Fruit fly (Drosophila melanogaster) whole organism, embryonic: ENCODE measurements around the gene mag.
A peak's percentile ranks its signal among the peaks of the same experiment; 100 is the strongest.

ENCODE experiments used
- CG10274 ChIP-seq: fragments of 200-800 bp; sonication (Bioruptor generic); optimal IDR thresholded peaks from 3 replicates; lab custom pipeline; 2017; ENCODE audit warnings: missing biosample characterization, mild to moderate bottlenecking, missing genetic modification characterization
- CG11695 ChIP-seq: fragments of 200-800 bp; sonication (Bioruptor generic); IDR thresholded peaks from 3 replicates; pipeline ENCODE4 v1.3.6; 2022; ENCODE audit warnings: missing biosample characterization, missing genetic modification characterization
- CG11723 ChIP-seq: fragments of 200-800 bp; sonication (Bioruptor generic); optimal IDR thresholded peaks from 2 replicates; lab custom pipeline; 2017; ENCODE audit warnings: missing biosample characterization, mild to moderate bottlenecking, missing genetic modification characterization
- CG14710 ChIP-seq: fragments of 200-800 bp; sonication (Bioruptor generic); optimal IDR thresholded peaks from 3 replicates; lab custom pipeline; 2019; ENCODE audit warnings: missing biosample characterization, mild to moderate bottlenecking, missing genetic modification characterization, moderate library complexity
- CG17568 ChIP-seq: fragments of 200-800 bp; sonication (Bioruptor generic); optimal IDR thresholded peaks from 2 replicates; lab custom pipeline; 2018; ENCODE audit warnings: missing biosample characterization, mild to moderate bottlenecking, missing genetic modification characterization, moderate library complexity
- CG2129 ChIP-seq: fragments of 200-800 bp; sonication (Bioruptor generic); IDR thresholded peaks from 2 replicates; pipeline ENCODE4 v1.3.6; 2022; ENCODE audit warnings: missing biosample characterization, missing genetic modification characterization; ENCODE audit not compliant: partially characterized antibody
- CG32767 ChIP-seq: fragments of 200-800 bp; sonication (Bioruptor generic); IDR thresholded peaks from 2 replicates; pipeline ENCODE4 v1.3.6; 2022; ENCODE audit warnings: missing biosample characterization, missing genetic modification characterization
- CG32772 ChIP-seq: fragments of 200-800 bp; sonication (Bioruptor generic); IDR thresholded peaks from 2 replicates; pipeline ENCODE4 v1.3.6; 2022; ENCODE audit warnings: missing biosample characterization, missing genetic modification characterization
- CG3847 ChIP-seq: fragments of 200-800 bp; sonication (Bioruptor generic); IDR thresholded peaks from 2 replicates; pipeline ENCODE4 v1.3.6; 2022; ENCODE audit warnings: missing biosample characterization, missing genetic modification characterization
- CG4730 ChIP-seq: fragments of 200-800 bp; sonication (Bioruptor generic); IDR thresholded peaks from 2 replicates; pipeline ENCODE4 v1.3.6; 2022; ENCODE audit warnings: missing biosample characterization, missing genetic modification characterization
- CHES-1-like ChIP-seq: fragments of 200-800 bp; sonication (Bioruptor generic); optimal IDR thresholded peaks from 2 replicates; lab custom pipeline; 2016; ENCODE audit warnings: missing biosample characterization, missing genetic modification characterization
- Camta ChIP-seq: fragments of 200-800 bp; sonication (Bioruptor generic); optimal IDR thresholded peaks from 2 replicates; lab custom pipeline; 2016; ENCODE audit warnings: missing biosample characterization, missing genetic modification characterization
- CkIIα-i1 ChIP-seq: fragments of 200-800 bp; sonication (Bioruptor generic); IDR thresholded peaks from 2 replicates; pipeline ENCODE4 v1.3.6; 2022; ENCODE audit warnings: missing biosample characterization, missing genetic modification characterization
- CoRest ChIP-seq: fragments of 200-800 bp; sonication (Bioruptor generic); optimal IDR thresholded peaks from 3 replicates; lab custom pipeline; 2018; ENCODE audit warnings: missing biosample characterization, mild to moderate bottlenecking, missing genetic modification characterization, moderate library complexity
- CrebB ChIP-seq: fragments of 200-800 bp; sonication (Bioruptor generic); optimal IDR thresholded peaks from 3 replicates; lab custom pipeline; 2018; ENCODE audit warnings: missing biosample characterization, mild to moderate bottlenecking, missing genetic modification characterization
- Deaf1 ChIP-seq: fragments of 200-800 bp; optimal IDR thresholded peaks from 3 replicates; lab custom pipeline; 2019; ENCODE audit warnings: missing biosample characterization, mild to moderate bottlenecking, missing genetic modification characterization, moderate library complexity
- Dek ChIP-seq: fragments of 200-800 bp; sonication (Bioruptor generic); optimal IDR thresholded peaks from 3 replicates; lab custom pipeline; 2019; ENCODE audit warnings: missing biosample characterization, mild to moderate bottlenecking, missing genetic modification characterization, moderate library complexity
- Dip3 ChIP-seq: fragments of 200-800 bp; sonication (Bioruptor generic); optimal IDR thresholded peaks from 3 replicates; lab custom pipeline; 2016; ENCODE audit warnings: missing biosample characterization, missing genetic modification characterization
- Dll ChIP-seq: fragments of 200-800 bp; sonication (Bioruptor generic); IDR thresholded peaks from 4 replicates; pipeline ENCODE4 v1.3.6; 2022; ENCODE audit warnings: missing biosample characterization, missing genetic modification characterization; ENCODE audit not compliant: partially characterized antibody
- Ets65A ChIP-seq: fragments of 200-800 bp; sonication (Bioruptor generic); peaks from one replicate; lab custom pipeline; 2016; ENCODE audit warnings: missing biosample characterization, missing genetic modification characterization
- Ets97D ChIP-seq: fragments of 200-800 bp; sonication (Bioruptor generic); optimal IDR thresholded peaks from 3 replicates; lab custom pipeline; 2016; ENCODE audit warnings: missing biosample characterization, missing genetic modification characterization
- Gsc ChIP-seq: fragments of 200-800 bp; sonication (Bioruptor generic); IDR thresholded peaks from 2 replicates; pipeline ENCODE4 v1.3.6; 2022; ENCODE audit warnings: missing biosample characterization, missing genetic modification characterization
- Gug ChIP-seq: fragments of 200-800 bp; sonication (Bioruptor generic); IDR thresholded peaks from 4 replicates; pipeline ENCODE4 v1.3.6; 2022; ENCODE audit warnings: missing biosample characterization, missing genetic modification characterization
- H2.0 ChIP-seq: fragments of 200-800 bp; sonication (Bioruptor generic); IDR thresholded peaks from 2 replicates; pipeline ENCODE4 v1.3.6; 2022; ENCODE audit warnings: missing biosample characterization, missing genetic modification characterization
- Hr39 ChIP-seq: fragments of >200 bp; optimal IDR thresholded peaks from 2 replicates; lab custom pipeline; 2017
- Lpt ChIP-seq: fragments of >200 bp; optimal IDR thresholded peaks from 2 replicates; lab custom pipeline; 2018; ENCODE audit warnings: missing biosample characterization, missing genetic modification characterization
- Meics ChIP-seq: fragments of 200-800 bp; sonication (Bioruptor generic); optimal IDR thresholded peaks from 2 replicates; lab custom pipeline; 2017; ENCODE audit warnings: missing biosample characterization, mild to moderate bottlenecking, missing genetic modification characterization
- NC2α ChIP-seq: fragments of 200-800 bp; sonication (Bioruptor generic); optimal IDR thresholded peaks from 2 replicates; lab custom pipeline; 2016; ENCODE audit warnings: missing biosample characterization, missing genetic modification characterization
- Nf-YB ChIP-seq: fragments of 200-800 bp; sonication (Bioruptor generic); optimal IDR thresholded peaks from 3 replicates; lab custom pipeline; 2019; ENCODE audit warnings: missing biosample characterization, mild to moderate bottlenecking, missing genetic modification characterization, moderate library complexity
- Optix ChIP-seq: fragments of 200-800 bp; sonication (Bioruptor generic); IDR thresholded peaks from 3 replicates; pipeline ENCODE4 v1.3.6; 2022; ENCODE audit warnings: missing biosample characterization, missing genetic modification characterization
- Pdp1 ChIP-seq, 2 experiments: fragments of 200-800 bp; sonication (Bioruptor generic); optimal IDR thresholded peaks; 3 replicates each; lab custom pipeline; 2016; ENCODE audit warnings: missing biosample characterization in 2 of 2, missing genetic modification characterization in 2 of 2, mild to moderate bottlenecking in 1 of 2, moderate library complexity in 1 of 2
- Sry-β ChIP-seq: fragments of 200-800 bp; sonication (Bioruptor generic); optimal IDR thresholded peaks from 2 replicates; lab custom pipeline; 2018; ENCODE audit warnings: missing biosample characterization, mild to moderate bottlenecking, missing genetic modification characterization, moderate library complexity
- YL-1 ChIP-seq: fragments of 200-800 bp; sonication (Bioruptor generic); optimal IDR thresholded peaks from 3 replicates; lab custom pipeline; 2017; ENCODE audit warnings: missing biosample characterization, mild to moderate bottlenecking, missing genetic modification characterization
- amos ChIP-seq: fragments of 200-800 bp; sonication (Bioruptor generic); IDR thresholded peaks from 2 replicates; pipeline ENCODE4 v1.3.6; 2022; ENCODE audit warnings: missing biosample characterization, missing genetic modification characterization; ENCODE audit not compliant: partially characterized antibody
- br ChIP-seq: fragments of >200 bp; optimal IDR thresholded peaks from 2 replicates; lab custom pipeline; 2017
- chinmo ChIP-seq: fragments of 200-800 bp; sonication (Bioruptor generic); IDR thresholded peaks from 4 replicates; pipeline ENCODE4 v1.3.6; 2022; ENCODE audit warnings: missing biosample characterization, missing genetic modification characterization; ENCODE audit not compliant: partially characterized antibody
- dpn ChIP-seq, 2 experiments: fragments of 200-800 bp; sonication (Bioruptor generic); optimal IDR thresholded peaks; 3 replicates each; lab custom pipeline; 2016; ENCODE audit warnings: missing biosample characterization in 2 of 2, missing genetic modification characterization in 2 of 2
- ems ChIP-seq: fragments of 200-800 bp; sonication (Bioruptor generic); optimal IDR thresholded peaks from 3 replicates; lab custom pipeline; 2016; ENCODE audit warnings: missing biosample characterization, missing genetic modification characterization
- fd102C ChIP-seq: fragments of 200-800 bp; sonication (Bioruptor generic); optimal IDR thresholded peaks from 2 replicates; lab custom pipeline; 2018; ENCODE audit warnings: missing biosample characterization, mild to moderate bottlenecking, missing genetic modification characterization, moderate library complexity
- ind ChIP-seq: fragments of 200-800 bp; sonication (Bioruptor generic); optimal IDR thresholded peaks from 3 replicates; lab custom pipeline; 2016; ENCODE audit warnings: missing biosample characterization, missing genetic modification characterization
- nmo ChIP-seq: fragments of 200-800 bp; sonication (Bioruptor generic); optimal IDR thresholded peaks from 2 replicates; lab custom pipeline; 2018; ENCODE audit warnings: missing biosample characterization, mild to moderate bottlenecking, missing genetic modification characterization, moderate library complexity
- pan ChIP-seq, 4 experiments: fragments of >200 bp in 3 of 4; fragments of 200-800 bp in 1 of 4; sonication (Bioruptor generic) in 1 of 4; optimal IDR thresholded peaks in 3 of 4; IDR thresholded peaks in 1 of 4; 2 replicates each; pipeline versions ENCODE4 v1.3.6 to Lab custom; 2017 to 2022; ENCODE audit warnings: missing biosample characterization in 2 of 4, missing genetic modification characterization in 2 of 4, mixed read lengths in 1 of 4
- schlank ChIP-seq: fragments of 200-800 bp; sonication (Bioruptor generic); optimal IDR thresholded peaks from 2 replicates; lab custom pipeline; 2018; ENCODE audit warnings: missing biosample characterization, mild to moderate bottlenecking, missing genetic modification characterization
- seq ChIP-seq: fragments of 200-800 bp; sonication (Bioruptor generic); IDR thresholded peaks from 2 replicates; pipeline ENCODE4 v1.3.6; 2022; ENCODE audit warnings: missing biosample characterization, missing genetic modification characterization
- shn ChIP-seq: fragments of 200-800 bp; sonication (Bioruptor generic); optimal IDR thresholded peaks from 3 replicates; lab custom pipeline; 2016; ENCODE audit warnings: missing biosample characterization, missing genetic modification characterization
- sisA ChIP-seq: fragments of 200-800 bp; sonication (Bioruptor generic); IDR thresholded peaks from 2 replicates; pipeline ENCODE4 v1.3.6; 2022; ENCODE audit warnings: missing biosample characterization, missing genetic modification characterization
- so ChIP-seq: fragments of 200-800 bp; sonication (Bioruptor generic); IDR thresholded peaks from 3 replicates; pipeline ENCODE4 v1.3.6; 2022; ENCODE audit warnings: missing biosample characterization, missing genetic modification characterization
- tio ChIP-seq: fragments of 200-800 bp; sonication (Bioruptor generic); optimal IDR thresholded peaks from 2 replicates; lab custom pipeline; 2017; ENCODE audit warnings: missing biosample characterization, missing genetic modification characterization, inconsistent platforms
- tll ChIP-seq, 2 experiments: fragments of 200-800 bp in 1 of 2; fragments of >200 bp in 1 of 2; sonication (Bioruptor generic) in 1 of 2; optimal IDR thresholded peaks; 2 replicates each; lab custom pipeline; 2017 to 2019; ENCODE audit warnings: missing biosample characterization in 2 of 2, missing genetic modification characterization in 2 of 2, mild to moderate bottlenecking in 1 of 2, moderate library complexity in 1 of 2
- vnd ChIP-seq: fragments of 200-800 bp; sonication (Bioruptor generic); IDR thresholded peaks from 3 replicates; pipeline ENCODE4 v1.3.6; 2022; ENCODE audit warnings: missing biosample characterization, missing genetic modification characterization; ENCODE audit not compliant: partially characterized antibody
- wek ChIP-seq: fragments of 200-800 bp; sonication (Bioruptor generic); optimal IDR thresholded peaks from 3 replicates; lab custom pipeline; 2018; ENCODE audit warnings: missing biosample characterization, mild to moderate bottlenecking, missing genetic modification characterization, moderate library complexity

Gene mag

DNA sequence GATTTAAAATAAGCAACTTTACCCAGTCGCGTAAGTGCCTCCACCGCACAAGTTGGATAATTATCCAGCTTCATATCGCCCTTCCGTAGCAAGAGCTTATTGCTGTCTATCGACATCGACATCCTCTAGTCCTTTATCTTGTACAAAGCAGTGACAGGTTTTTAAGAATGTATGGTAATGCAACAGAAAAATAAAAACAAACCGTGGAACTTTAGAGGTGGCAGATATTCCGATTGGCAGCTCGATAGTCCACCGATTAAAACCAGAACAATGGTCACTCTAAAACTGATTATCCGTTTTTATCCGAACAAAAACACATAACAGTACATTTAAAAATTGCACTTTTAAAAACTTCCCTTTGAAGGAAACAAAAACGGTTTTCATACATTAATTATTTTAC, 33.0 kb upstream of the mag start, which contains the start of gene CG5274 (continued):
- TF ChIP-seq Optix (GFP tag; lab: Robert Waterston, UW) (no peak), wek (GFP tag; lab: Kevin White, UChicago) (no peak), tll (GFP tag; optimal IDR thresholded peaks at IDR 0.05; lab: Kevin White, UChicago) (no peak), shn (GFP tag; lab: Kevin White, UChicago) (no peak), CG14710 (tag; lab: Kevin White, UChicago) (no peak), CG10274 (no peak), CkIIα-i1 (no peak), sisA (GFP tag; lab: Robert Waterston, UW) (no peak), Ets97D (GFP tag; lab: Kevin White, UChicago) (no peak), dpn (GFP tag; optimal IDR thresholded peaks at IDR 0.05; lab: Kevin White, UChicago) (no peak), br (no peak), nmo (GFP tag; lab: Kevin White, UChicago) (no peak), CHES-1-like (GFP tag; lab: Kevin White, UChicago) (no peak), Meics (GFP tag; lab: Kevin White, UChicago) (no peak), CG11723 (no peak), CG4730 (no peak), Ets65A (GFP tag; lab: Kevin White, UChicago) (no peak), CG2129 (GFP tag; lab: Robert Waterston, UW) (no peak), pan (optimal IDR thresholded peaks at IDR 0.05; lab: Kevin White, UChicago) (no peak), pan (GFP tag; optimal IDR thresholded peaks at IDR 0.05 in 1 of 2, IDR thresholded peaks at IDR 0.05 in 1 of 2) (no peak), Lpt (GFP tag; lab: Kevin White, UChicago) (no peak), Camta (no peak), ind (GFP tag; lab: Kevin White, UChicago) (no peak), CG32772 (GFP tag; lab: Robert Waterston, UW) (no peak), chinmo (GFP tag; lab: Robert Waterston, UW) (0 out of 4 replicates have a peak, but pooled peaks have one; percentile 41), Nf-YB (no peak), Hr39 (lab: Kevin White, UChicago) (no peak), H2.0 (GFP tag; lab: Robert Waterston, UW) (no peak), so (GFP tag; lab: Robert Waterston, UW) (no peak), Dip3 (GFP tag; lab: Kevin White, UChicago) (no peak), CG3847 (no peak), amos (GFP tag; lab: Robert Waterston, UW) (peak; percentile 58; the same call in 1 of the 2 replicates), Sry-β (GFP tag; lab: Kevin White, UChicago) (no peak), CG32767 (no peak), Dll (GFP tag; lab: Robert Waterston, UW) (0 out of 4 replicates have a peak, but pooled peaks have one; percentile 37), vnd (GFP tag; lab: Robert Waterston, UW) (no peak), CoRest (tag; lab: Kevin White, UChicago) (no peak), NC2α (GFP tag; lab: Kevin White, UChicago) (no peak), Dek (tag; lab: Kevin White, UChicago) (no peak), Gug (GFP tag; lab: Robert Waterston, UW) (no peak), CG17568 (no peak), fd102C (no peak), tio (GFP tag; lab: Kevin White, UChicago) (no peak), Deaf1 (tag; lab: Kevin White, UChicago) (no peak), CG11695 (GFP tag; lab: Robert Waterston, UW) (no peak), seq (GFP tag; lab: Robert Waterston, UW) (no peak), Gsc (GFP tag; lab: Robert Waterston, UW) (no peak), Pdp1 (GFP tag; optimal IDR thresholded peaks at IDR 0.05; lab: Kevin White, UChicago) (no peak), YL-1 (GFP tag; lab: Kevin White, UChicago) (peak; percentile 40), ems (no peak), schlank (no peak), CrebB (tag; lab: Kevin White, UChicago) (no peak)
